Fruit fly (Drosophila melanogaster): ENCODE results near the gene CG32152.

Gene CG32152

dm6 chr3L:16128481-16128972, 15.3 kb downstream of the CG32152 start, which contains the start of gene Pgm1 (continued):
- peak; percentile 63 for TF ChIP-seq salm (tag; optimal IDR thresholded peaks at IDR 0.05)
- TF ChIP-seq her (GFP tag; optimal IDR thresholded peaks at IDR 0.05), result peak; percentile 94
- TF ChIP-seq tgo (GFP tag; IDR thresholded peaks at IDR 0.05), result peak; percentile 46; the same call in 2 of the 3 replicates
- TF ChIP-seq bowl (GFP tag; IDR thresholded peaks at IDR 0.05), result no peak
- TF ChIP-seq CG31441 (GFP tag; IDR thresholded peaks at IDR 0.05), result peak; percentile 65
- TF ChIP-seq pb (GFP tag; optimal IDR thresholded peaks at IDR 0.05), result peak; percentile 93
- TF ChIP-seq Camta (GFP tag; optimal IDR thresholded peaks at IDR 0.05), result peak; percentile 85
- TF ChIP-seq CG2199 (GFP tag; IDR thresholded peaks at IDR 0.05), result no peak
- TF ChIP-seq Xbp1 (GFP tag; optimal IDR thresholded peaks at IDR 0.05), result peak; percentile 86
- TF ChIP-seq Mes4 (GFP tag; optimal IDR thresholded peaks at IDR 0.05), result peak; percentile 85
- peak; percentile 97 for TF ChIP-seq exex (tag; optimal IDR thresholded peaks at IDR 0.05)
- peak; percentile 92 for TF ChIP-seq CG16863 (GFP tag; optimal IDR thresholded peaks at IDR 0.05)
- peak; percentile 82 for TF ChIP-seq cwo (GFP tag; optimal IDR thresholded peaks at IDR 0.05)
- TF ChIP-seq CG10654 (GFP tag; optimal IDR thresholded peaks at IDR 0.05), result peak; percentile 77
- peak; percentile 61 for TF ChIP-seq CG14050 (GFP tag; IDR thresholded peaks at IDR 0.05)
- no peak for TF ChIP-seq zen2 (GFP tag; IDR thresholded peaks at IDR 0.05; ENCODE audit: partially characterized antibody)
- peak; percentile 55; the same call in 1 of the 3 replicates for TF ChIP-seq jigr1 (GFP tag; IDR thresholded peaks at IDR 0.05)
- TF ChIP-seq Fer1 (GFP tag; optimal IDR thresholded peaks at IDR 0.05), result peak; percentile 89
- no peak for TF ChIP-seq cg (GFP tag; optimal IDR thresholded peaks at IDR 0.05)
- TF ChIP-seq CG11456 (GFP tag; IDR thresholded peaks at IDR 0.05), result peak; percentile 82
- peak in 1 of 2 experiments; percentile 74 for TF ChIP-seq tll (GFP tag; optimal IDR thresholded peaks at IDR 0.05)
- TF ChIP-seq CG11560 (tag; IDR thresholded peaks at IDR 0.05), result peak; percentile 47; the same call in 1 of the 3 replicates
- TF ChIP-seq CG6654 (GFP tag; optimal IDR thresholded peaks at IDR 0.05), result peak; percentile 50
- peak; percentile 42 for TF ChIP-seq MESR4 (GFP tag; optimal IDR thresholded peaks at IDR 0.05)
- no peak for TF ChIP-seq Dp (GFP tag; optimal IDR thresholded peaks at IDR 0.05)
- TF ChIP-seq CG18262 (tag; optimal IDR thresholded peaks at IDR 0.05), result peak; percentile 76
- peak; percentile 98 for TF ChIP-seq Ets65A (GFP tag)
- peak; percentile 73 for TF ChIP-seq Neu2 (GFP tag; optimal IDR thresholded peaks at IDR 0.05; ENCODE audit: borderline replicate concordance)
- peak; percentile 73 for TF ChIP-seq CG13123 (GFP tag; optimal IDR thresholded peaks at IDR 0.05)
- TF ChIP-seq CG9609 (GFP tag; optimal IDR thresholded peaks at IDR 0.05), result peak; percentile 89
- TF ChIP-seq fd64A (GFP tag; optimal IDR thresholded peaks at IDR 0.05), result peak; percentile 69
- peak; percentile 90 for TF ChIP-seq NK7.1 (GFP tag; optimal IDR thresholded peaks at IDR 0.05)
- TF ChIP-seq hkb (optimal IDR thresholded peaks at IDR 0.05), result peak; percentile 59
- TF ChIP-seq hkb (GFP tag; IDR thresholded peaks at IDR 0.05), result peak; percentile 73
- TF ChIP-seq ap (GFP tag; IDR thresholded peaks at IDR 0.05), result peak; percentile 81
- TF ChIP-seq sima (GFP tag; optimal IDR thresholded peaks at IDR 0.05), result peak; percentile 70
- no peak for TF ChIP-seq CG4328 (GFP tag; optimal IDR thresholded peaks at IDR 0.05)
- TF ChIP-seq gfzf (GFP tag; optimal IDR thresholded peaks at IDR 0.05), result no peak
- peak; percentile 75 for TF ChIP-seq CG15479 (GFP tag; optimal IDR thresholded peaks at IDR 0.05)
- TF ChIP-seq CG5180 (GFP tag; optimal IDR thresholded peaks at IDR 0.05), result peak; percentile 50
- peak; percentile 90 for TF ChIP-seq CG18599 (GFP tag; optimal IDR thresholded peaks at IDR 0.05)
- TF ChIP-seq Sin3A (optimal IDR thresholded peaks at IDR 0.05), result no peak
- TF ChIP-seq CG14667 (GFP tag; IDR thresholded peaks at IDR 0.05), result peak; percentile 69; the same call in 1 of the 2 replicates
- peak; percentile 65 for TF ChIP-seq CG8765 (GFP tag; IDR thresholded peaks at IDR 0.05)
- TF ChIP-seq CG6175 (GFP tag; IDR thresholded peaks at IDR 0.05), result peak; percentile 42; the same call in 2 of the 3 replicates
- no peak for TF ChIP-seq tap (tag; optimal IDR thresholded peaks at IDR 0.05)
- TF ChIP-seq nom (GFP tag; optimal IDR thresholded peaks at IDR 0.05), result peak; percentile 83
- peak; percentile 72 for TF ChIP-seq vvl (GFP tag; IDR thresholded peaks at IDR 0.05)
- TF ChIP-seq CG8290 (GFP tag; optimal IDR thresholded peaks at IDR 0.05), result peak; percentile 70
- TF ChIP-seq CG8290 (tag; optimal IDR thresholded peaks at IDR 0.05), result peak; percentile 34 to 96
- peak; percentile 89 for TF ChIP-seq CrebB (tag; optimal IDR thresholded peaks at IDR 0.05)
